Worm (Caenorhabditis elegans) whole organism, young adult: ENCODE data around the gene K09D9.3.

Experiments used
- B0035.1 ChIP-seq: sonication (generic microtip); optimal IDR thresholded peaks from 2 replicates; lab custom pipeline; 2016; ENCODE audit warnings: missing genetic modification characterization, mild to moderate bottlenecking, missing compliant biosample characterization, missing genotype, missing genetic modification reagents
- F22D6.2 ChIP-seq: sonication (generic microtip); optimal IDR thresholded peaks from 2 replicates; lab custom pipeline; 2016; ENCODE audit warnings: mild to moderate bottlenecking, missing genetic modification characterization, missing compliant biosample characterization
- F23B12.7 ChIP-seq: sonication (generic microtip); optimal IDR thresholded peaks from 2 replicates; lab custom pipeline; 2017; ENCODE audit warnings: missing genetic modification characterization, mild to moderate bottlenecking, missing compliant biosample characterization, antibody characterized with exemption, moderate library complexity; ENCODE audit not compliant: insufficient read depth
- F52B5.7 ChIP-seq: sonication (generic microtip); optimal IDR thresholded peaks from 2 replicates; lab custom pipeline; 2016; ENCODE audit warnings: mild to moderate bottlenecking, missing genetic modification characterization, missing compliant biosample characterization
- F57A8.1 ChIP-seq: fragments of 200-800 bp; sonication (Bioruptor generic); optimal IDR thresholded peaks from 2 replicates; lab custom pipeline; 2018; ENCODE audit warnings: mild to moderate bottlenecking, missing genetic modification characterization, moderate library complexity, missing compliant biosample characterization
- F57C9.4 ChIP-seq: sonication (generic microtip); optimal IDR thresholded peaks from 2 replicates; lab custom pipeline; 2017; ENCODE audit warnings: mild to moderate bottlenecking, missing genetic modification characterization, missing compliant biosample characterization
- T07F8.4 ChIP-seq: sonication (generic microtip); optimal IDR thresholded peaks from 2 replicates; lab custom pipeline; 2016; ENCODE audit warnings: mild to moderate bottlenecking, missing genetic modification characterization, moderate library complexity, missing compliant biosample characterization
- Y53F4B.3 ChIP-seq: fragments of 200-800 bp; sonication (Bioruptor generic); IDR thresholded peaks from 2 replicates; pipeline ENCODE4 v1.3.6; 2022; ENCODE audit warnings: missing genetic modification reagents, missing genetic modification characterization, missing compliant biosample characterization
- Y56A3A.18 ChIP-seq: fragments of 200-800 bp; sonication (Bioruptor generic); IDR thresholded peaks from 2 replicates; pipeline ENCODE4 v1.3.6; 2022; ENCODE audit warnings: missing genetic modification reagents, missing genetic modification characterization, missing compliant biosample characterization
- Y95B8A.8 ChIP-seq: fragments of 200-800 bp; sonication (Bioruptor generic); IDR thresholded peaks from 2 replicates; pipeline ENCODE4 v1.3.6; 2022; ENCODE audit warnings: missing genetic modification reagents, missing genetic modification characterization, missing compliant biosample characterization
- ama-1 ChIP-seq, 3 experiments: fragments of 150-350 bp in 1 of 3; sonication (generic microtip) in 2 of 3; optimal IDR thresholded peaks; 2 replicates each; lab custom pipeline; 2014 to 2018; ENCODE audit warnings: missing biosample characterization in 2 of 3, missing genetic modification characterization in 2 of 3, missing genetic modification reagents in 2 of 3
- athp-1 ChIP-seq: sonication (generic microtip); optimal IDR thresholded peaks from 2 replicates; lab custom pipeline; 2017; ENCODE audit warnings: mild to moderate bottlenecking, missing genetic modification characterization, missing compliant biosample characterization
- attf-6 ChIP-seq: fragments of 200-800 bp; sonication (Bioruptor generic); IDR thresholded peaks from 2 replicates; pipeline ENCODE4 v1.3.6; 2022; ENCODE audit warnings: missing genetic modification reagents, missing genetic modification characterization, missing compliant biosample characterization
- ccch-3 ChIP-seq: fragments of 200-800 bp; sonication (Bioruptor generic); optimal IDR thresholded peaks from 2 replicates; lab custom pipeline; 2018; ENCODE audit warnings: mild to moderate bottlenecking, missing genetic modification characterization, missing compliant biosample characterization
- cebp-1 ChIP-seq, 2 experiments: fragments of 200-800 bp in 1 of 2; sonication (Bioruptor generic) in 1 of 2; sonication (generic microtip) in 1 of 2; IDR thresholded peaks in 1 of 2; optimal IDR thresholded peaks in 1 of 2; 2 replicates each; pipeline versions ENCODE4 v1.3.6 to Lab custom; 2017 to 2022; ENCODE audit warnings: missing compliant biosample characterization in 2 of 2, missing genetic modification characterization in 2 of 2, mild to moderate bottlenecking in 1 of 2, missing genetic modification reagents in 1 of 2, moderate library complexity in 1 of 2
- ceh-27 ChIP-seq: fragments of 200-800 bp; sonication (Bioruptor generic); optimal IDR thresholded peaks from 2 replicates; lab custom pipeline; 2018; ENCODE audit warnings: mild to moderate bottlenecking, missing genetic modification characterization, moderate library complexity, missing compliant biosample characterization
- ceh-79 ChIP-seq: sonication (generic microtip); optimal IDR thresholded peaks from 2 replicates; lab custom pipeline; 2017; ENCODE audit warnings: mild to moderate bottlenecking, missing genetic modification characterization, missing compliant biosample characterization
- chd-7 ChIP-seq: sonication (generic microtip); optimal IDR thresholded peaks from 2 replicates; lab custom pipeline; 2016; ENCODE audit warnings: mild to moderate bottlenecking, missing genetic modification characterization, moderate library complexity, missing compliant biosample characterization
- efl-1 ChIP-seq: fragments of 150-350 bp; optimal IDR thresholded peaks from 2 replicates; lab custom pipeline; 2014; ENCODE audit warnings: missing biosample characterization, missing genetic modification reagents, missing genetic modification characterization
- egl-18 ChIP-seq: fragments of 200-800 bp; sonication (Bioruptor generic); IDR thresholded peaks from 2 replicates; pipeline ENCODE4 v1.3.6; 2022; ENCODE audit warnings: missing genetic modification reagents, missing genetic modification characterization, missing compliant biosample characterization
- ekl-4 ChIP-seq: fragments of 200-800 bp; sonication (Bioruptor generic); IDR thresholded peaks from 2 replicates; pipeline ENCODE4 v1.3.6; 2022; ENCODE audit warnings: missing genetic modification reagents, missing genetic modification characterization, missing compliant biosample characterization
- gei-17 ChIP-seq: fragments of 200-800 bp; sonication (Bioruptor generic); optimal IDR thresholded peaks from 2 replicates; lab custom pipeline; 2018; ENCODE audit warnings: mild to moderate bottlenecking, missing genetic modification characterization, missing compliant biosample characterization
- him-1 ChIP-seq: sonication (generic microtip); optimal IDR thresholded peaks from 2 replicates; lab custom pipeline; 2016; ENCODE audit warnings: missing genotype, missing genetic modification reagents, missing genetic modification characterization, missing compliant biosample characterization
- hmg-1.2 ChIP-seq: fragments of 200-800 bp; sonication (Bioruptor generic); IDR thresholded peaks from 2 replicates; pipeline ENCODE4 v1.3.6; 2022; ENCODE audit warnings: missing genetic modification reagents, missing genetic modification characterization, missing compliant biosample characterization
- hmg-20 ChIP-seq: fragments of 200-800 bp; sonication (Bioruptor generic); IDR thresholded peaks from 2 replicates; pipeline ENCODE4 v1.3.6; 2022; ENCODE audit warnings: missing genetic modification reagents, missing genetic modification characterization, missing compliant biosample characterization
- hsf-1 ChIP-seq: fragments of 200-800 bp; sonication (Bioruptor generic); IDR thresholded peaks from 2 replicates; pipeline ENCODE4 v1.3.6; 2022; ENCODE audit warnings: missing genetic modification reagents, missing genetic modification characterization, missing compliant biosample characterization
- let-607 ChIP-seq, 2 experiments: fragments of 200-800 bp in 1 of 2; sonication (Bioruptor generic) in 1 of 2; sonication (generic microtip) in 1 of 2; optimal IDR thresholded peaks; 2 replicates each; lab custom pipeline; 2016 to 2018; ENCODE audit warnings: mild to moderate bottlenecking in 2 of 2, missing compliant biosample characterization in 2 of 2, missing genetic modification characterization in 2 of 2, moderate library complexity in 2 of 2, missing genotype in 1 of 2
- lin-54 ChIP-seq: fragments of 200-800 bp; sonication (Bioruptor generic); optimal IDR thresholded peaks from 2 replicates; lab custom pipeline; 2018; ENCODE audit warnings: mild to moderate bottlenecking, missing genetic modification characterization, missing compliant biosample characterization
- mes-4 ChIP-seq: sonication (generic microtip); optimal IDR thresholded peaks from 2 replicates; lab custom pipeline; 2016; ENCODE audit warnings: missing genotype, missing genetic modification characterization, missing compliant biosample characterization
- nhr-27 ChIP-seq: fragments of 200-800 bp; sonication (Bioruptor generic); optimal IDR thresholded peaks from 2 replicates; lab custom pipeline; 2018; ENCODE audit warnings: mild to moderate bottlenecking, missing genetic modification characterization, moderate library complexity, missing compliant biosample characterization
- nhr-80 ChIP-seq: sonication (generic microtip); optimal IDR thresholded peaks from 2 replicates; lab custom pipeline; 2016; ENCODE audit warnings: missing genetic modification characterization, missing compliant biosample characterization
- pbrm-1 ChIP-seq: fragments of 200-800 bp; sonication (Bioruptor generic); IDR thresholded peaks from 2 replicates; pipeline ENCODE4 v1.3.6; 2022; ENCODE audit warnings: missing genetic modification reagents, missing genetic modification characterization, missing compliant biosample characterization
- pha-4 ChIP-seq: fragments of 150-350 bp; sonication (generic microtip); optimal IDR thresholded peaks from 2 replicates; lab custom pipeline; 2014; ENCODE audit warnings: missing biosample characterization, missing genetic modification reagents, missing genetic modification characterization
- rpc-1 ChIP-seq, 2 experiments: fragments of 150-350 bp in 1 of 2; sonication (generic microtip) in 1 of 2; optimal IDR thresholded peaks; 2 replicates each; lab custom pipeline; 2014 to 2018; ENCODE audit warnings: missing biosample characterization in 1 of 2, missing genetic modification characterization in 1 of 2, missing genetic modification reagents in 1 of 2, missing genotype in 1 of 2
- sea-2 ChIP-seq: fragments of 200-800 bp; sonication (Bioruptor generic); IDR thresholded peaks from 2 replicates; pipeline ENCODE4 v1.3.6; 2022; ENCODE audit warnings: missing genetic modification characterization, missing compliant biosample characterization
- snpc-1.1 ChIP-seq: sonication (generic microtip); optimal IDR thresholded peaks from 2 replicates; lab custom pipeline; 2017; ENCODE audit warnings: missing genetic modification characterization, mild to moderate bottlenecking, missing compliant biosample characterization, antibody characterized with exemption, moderate library complexity, missing genotype, missing genetic modification reagents; ENCODE audit not compliant: insufficient read depth
- snpc-3.4 ChIP-seq: sonication (generic microtip); optimal IDR thresholded peaks from 2 replicates; lab custom pipeline; 2017; ENCODE audit warnings: missing genetic modification characterization, mild to moderate bottlenecking, missing compliant biosample characterization, antibody characterized with exemption, moderate library complexity, missing genotype, missing genetic modification reagents
- unc-62 ChIP-seq: fragments of 150-350 bp; optimal IDR thresholded peaks from 2 replicates; lab custom pipeline; 2014; ENCODE audit warnings: missing biosample characterization, missing genetic modification reagents, missing genetic modification characterization
- zim-3 ChIP-seq: sonication (generic microtip); optimal IDR thresholded peaks from 2 replicates; lab custom pipeline; 2017; ENCODE audit warnings: mild to moderate bottlenecking, missing genetic modification characterization, moderate library complexity, missing compliant biosample characterization

K09D9.3 gene

ce11 chrV:3981680-3982079 lies 37.6 kb upstream of the K09D9.3 start, which contains the start of gene nlp-30:
Gene nlp-30, plus strand, starts transcription at chrV:3981980.
- TF ChIP-seq Y95B8A.8 (GFP tag; lab: Robert Waterston, UW) (no peak), pbrm-1 (GFP tag; lab: Robert Waterston, UW) (no peak), attf-6 (GFP tag; lab: Robert Waterston, UW) (no peak), chd-7 (tag; lab: Kevin White, UChicago) (no peak), F57C9.4 (no peak), ccch-3 (no peak), snpc-1.1 (tag; lab: Kevin White, UChicago) (no peak), hmg-1.2 (GFP tag; lab: Robert Waterston, UW) (no peak), pha-4 (no peak), hmg-20 (GFP tag; lab: Robert Waterston, UW) (no peak)
- TF ChIP-seq, all 124 proteins: peak for 0

- TF ChIP-seq F52B5.7, result no peak
- no peak for TF ChIP-seq T07F8.4 (tag; lab: Kevin White, UChicago)
- no peak for TF ChIP-seq F57A8.1 (GFP tag; lab: Kevin White, UChicago)
- TF ChIP-seq hsf-1 (GFP tag; lab: Robert Waterston, UW), result no peak
- TF ChIP-seq ama-1 (optimal IDR thresholded peaks at IDR 0.05; lab: Kevin White, UChicago), result no peak
- no peak for TF ChIP-seq ama-1 (GFP tag; optimal IDR thresholded peaks at IDR 0.05; lab: Kevin White, UChicago)
- TF ChIP-seq let-607 (tag; optimal IDR thresholded peaks at IDR 0.05; lab: Kevin White, UChicago), result no peak
- no peak for TF ChIP-seq pbrm-1 (GFP tag; lab: Robert Waterston, UW)
- TF ChIP-seq sea-2, result no peak
- no peak for TF ChIP-seq nhr-27 (tag; lab: Kevin White, UChicago)
- TF ChIP-seq lin-54 (GFP tag; lab: Kevin White, UChicago), result no peak
- no peak for TF ChIP-seq athp-1 (tag; lab: Kevin White, UChicago)
- no peak for TF ChIP-seq him-1 (tag; lab: Kevin White, UChicago)
- TF ChIP-seq efl-1 (GFP tag; lab: Kevin White, UChicago), result no peak
- TF ChIP-seq, all 124 proteins: peak for 0
Observed at ce11 chrV:3984178-3984577, 35.1 kb upstream of the K09D9.3 start, which contains the start of gene nlp-29. Gene nlp-29, plus strand, starts transcription at chrV:3984425.

ce11 chrV:3985104-3985503 lies 34.2 kb upstream of the K09D9.3 start:
- no peak for TF ChIP-seq mes-4
- TF ChIP-seq ekl-4 (GFP tag; lab: Robert Waterston, UW), result no peak
- no peak for TF ChIP-seq Y53F4B.3 (GFP tag; lab: Robert Waterston, UW)
- no peak for TF ChIP-seq B0035.1 (tag; lab: Kevin White, UChicago)
- no peak for TF ChIP-seq cebp-1 (GFP tag; IDR thresholded peaks at IDR 0.05; lab: Robert Waterston, UW)
- TF ChIP-seq cebp-1 (tag; optimal IDR thresholded peaks at IDR 0.05; lab: Kevin White, UChicago), result no peak
- no peak for TF ChIP-seq gei-17 (GFP tag; lab: Kevin White, UChicago)
- no peak for TF ChIP-seq snpc-1.1 (tag; lab: Kevin White, UChicago)
- TF ChIP-seq ceh-27, result no peak
- no peak for TF ChIP-seq ceh-79 (tag; lab: Kevin White, UChicago)
- no peak for TF ChIP-seq unc-62 (GFP tag; lab: Kevin White, UChicago)
- no peak for TF ChIP-seq zim-3 (tag; lab: Kevin White, UChicago)
- TF ChIP-seq F23B12.7 (tag; lab: Kevin White, UChicago), result no peak
- no peak for TF ChIP-seq rpc-1 (optimal IDR thresholded peaks at IDR 0.05; lab: Kevin White, UChicago)
- no peak for TF ChIP-seq rpc-1 (tag; optimal IDR thresholded peaks at IDR 0.05; lab: Kevin White, UChicago)
- no peak for TF ChIP-seq snpc-3.4 (tag; lab: Kevin White, UChicago)
- TF ChIP-seq egl-18 (GFP tag; lab: Robert Waterston, UW), result no peak
- no peak for TF ChIP-seq lin-54 (GFP tag; lab: Kevin White, UChicago)
- TF ChIP-seq Y56A3A.18 (GFP tag; lab: Robert Waterston, UW), result no peak
- no peak for TF ChIP-seq nhr-80
- no peak for TF ChIP-seq F22D6.2 (tag; lab: Kevin White, UChicago)
- TF ChIP-seq, all 124 proteins: peak for 0
